Fruit fly (Drosophila melanogaster) whole organism, prepupa: ENCODE results near the gene CG6026.

ENCODE experiments used
- Blimp-1 ChIP-seq: fragments of 200-800 bp; sonication (Bioruptor generic); optimal IDR thresholded peaks from 3 replicates; lab custom pipeline; 2017; ENCODE audit warnings: missing biosample characterization, missing genetic modification characterization, mild to moderate bottlenecking, moderate library complexity, missing genetic modification reagents
- CG10631 ChIP-seq: fragments of 200-800 bp; sonication (Bioruptor generic); optimal IDR thresholded peaks from 2 replicates; lab custom pipeline; 2016; ENCODE audit warnings: missing biosample characterization, missing genetic modification characterization
- CG10669 ChIP-seq: fragments of 200-800 bp; sonication (Bioruptor generic); optimal IDR thresholded peaks from 3 replicates; lab custom pipeline; 2018; ENCODE audit warnings: missing biosample characterization, mild to moderate bottlenecking, missing genetic modification characterization, moderate library complexity
- CG11294 ChIP-seq: fragments of 200-800 bp; sonication (Bioruptor generic); IDR thresholded peaks from 2 replicates; pipeline ENCODE4 v1.3.6; 2022; ENCODE audit warnings: missing biosample characterization, missing genetic modification characterization
- CG11762 ChIP-seq: fragments of 200-800 bp; sonication (Bioruptor generic); optimal IDR thresholded peaks from 3 replicates; lab custom pipeline; 2016; ENCODE audit warnings: missing biosample characterization, missing genetic modification characterization; ENCODE audit not compliant: insufficient read depth
- CG11902 ChIP-seq: fragments of 200-800 bp; sonication (Bioruptor generic); optimal IDR thresholded peaks from 3 replicates; lab custom pipeline; 2016; ENCODE audit warnings: missing biosample characterization, missing genetic modification characterization
- CG15336 ChIP-seq: fragments of 200-800 bp; sonication (Bioruptor generic); IDR thresholded peaks from 2 replicates; pipeline ENCODE4 v1.3.6; 2022; ENCODE audit warnings: missing biosample characterization, missing genetic modification characterization
- CG1621 ChIP-seq: fragments of 200-800 bp; sonication (Bioruptor generic); optimal IDR thresholded peaks from 3 replicates; lab custom pipeline; 2018; ENCODE audit warnings: missing biosample characterization, mild to moderate bottlenecking, missing genetic modification characterization
- CG16779 ChIP-seq: fragments of 200-800 bp; sonication (Bioruptor generic); optimal IDR thresholded peaks from 3 replicates; lab custom pipeline; 2017; ENCODE audit warnings: missing biosample characterization, mild to moderate bottlenecking, missing genetic modification characterization
- CG31627 ChIP-seq: fragments of 200-800 bp; sonication (Bioruptor generic); optimal IDR thresholded peaks from 3 replicates; lab custom pipeline; 2016; ENCODE audit warnings: missing biosample characterization, missing genetic modification characterization
- CG32006 ChIP-seq: fragments of 200-800 bp; sonication (Bioruptor generic); optimal IDR thresholded peaks from 3 replicates; lab custom pipeline; 2017; ENCODE audit warnings: missing biosample characterization, mild to moderate bottlenecking, missing genetic modification characterization
- CG4318 ChIP-seq: fragments of 200-800 bp; sonication (Bioruptor generic); optimal IDR thresholded peaks from 3 replicates; lab custom pipeline; 2017; ENCODE audit warnings: missing biosample characterization, mild to moderate bottlenecking, missing genetic modification characterization
- CG6163 ChIP-seq: fragments of 200-800 bp; sonication (Bioruptor generic); IDR thresholded peaks from 3 replicates; pipeline ENCODE4 v1.3.6; 2022; ENCODE audit warnings: missing biosample characterization, missing genetic modification characterization
- CG6276 ChIP-seq: fragments of 200-800 bp; sonication (Bioruptor generic); optimal IDR thresholded peaks from 2 replicates; lab custom pipeline; 2017; ENCODE audit warnings: missing biosample characterization, mild to moderate bottlenecking, missing genetic modification characterization
- CG6792 ChIP-seq: fragments of 200-800 bp; sonication (Bioruptor generic); optimal IDR thresholded peaks from 3 replicates; lab custom pipeline; 2016; ENCODE audit warnings: missing biosample characterization, missing genetic modification characterization
- CG6808 ChIP-seq: fragments of 200-800 bp; sonication (Bioruptor generic); optimal IDR thresholded peaks from 3 replicates; lab custom pipeline; 2017; ENCODE audit warnings: missing biosample characterization, missing genetic modification characterization, mild to moderate bottlenecking, moderate library complexity, missing genetic modification reagents
- CG6854 ChIP-seq: fragments of 200-800 bp; sonication (Bioruptor generic); optimal IDR thresholded peaks from 2 replicates; lab custom pipeline; 2017; ENCODE audit warnings: missing biosample characterization, mild to moderate bottlenecking, missing genetic modification characterization
- CG7368 ChIP-seq: fragments of 200-800 bp; sonication (Bioruptor generic); optimal IDR thresholded peaks from 3 replicates; lab custom pipeline; 2016; ENCODE audit warnings: missing biosample characterization, missing genetic modification characterization
- CG8319 ChIP-seq: fragments of 200-800 bp; sonication (Bioruptor generic); optimal IDR thresholded peaks from 3 replicates; lab custom pipeline; 2016; ENCODE audit warnings: missing biosample characterization, missing genetic modification characterization
- CG8632 ChIP-seq: fragments of 200-800 bp; sonication (Bioruptor generic); optimal IDR thresholded peaks from 3 replicates; lab custom pipeline; 2016; ENCODE audit warnings: missing biosample characterization, missing genetic modification characterization
- CG9139 ChIP-seq: fragments of 200-800 bp; sonication (Bioruptor generic); optimal IDR thresholded peaks from 3 replicates; lab custom pipeline; 2017; ENCODE audit warnings: missing biosample characterization, mild to moderate bottlenecking, missing genetic modification characterization
- Eip75B ChIP-seq: fragments of 200-800 bp; sonication (Bioruptor generic); optimal IDR thresholded peaks from 3 replicates; lab custom pipeline; 2016; ENCODE audit warnings: missing biosample characterization, missing genetic modification characterization
- Eip93F ChIP-seq: fragments of 200-800 bp; sonication (Bioruptor generic); optimal IDR thresholded peaks from 2 replicates; lab custom pipeline; 2016; ENCODE audit warnings: missing biosample characterization, mild to moderate bottlenecking, missing genetic modification characterization
- Ets21C ChIP-seq: fragments of 200-800 bp; sonication (Bioruptor generic); optimal IDR thresholded peaks from 3 replicates; lab custom pipeline; 2016; ENCODE audit warnings: missing biosample characterization, missing genetic modification characterization
- Ets96B ChIP-seq: fragments of 200-800 bp; optimal IDR thresholded peaks from 2 replicates; lab custom pipeline; 2019; ENCODE audit warnings: missing biosample characterization, mild to moderate bottlenecking, missing genetic modification characterization, moderate library complexity
- Gug ChIP-seq: fragments of 200-800 bp; sonication (Bioruptor generic); IDR thresholded peaks from 2 replicates; pipeline ENCODE4 v1.3.6; 2022; ENCODE audit warnings: missing biosample characterization, missing genetic modification characterization
- Hr38 ChIP-seq: sonication (Bioruptor generic); optimal IDR thresholded peaks from 2 replicates; lab custom pipeline; 2016; ENCODE audit warnings: missing biosample characterization, missing genetic modification characterization
- Hr39 ChIP-seq: fragments of 200-800 bp; sonication (Bioruptor generic); optimal IDR thresholded peaks from 2 replicates; lab custom pipeline; 2016; ENCODE audit warnings: missing biosample characterization, missing genetic modification characterization
- Hr4 ChIP-seq: fragments of 200-800 bp; sonication (Bioruptor generic); optimal IDR thresholded peaks from 3 replicates; lab custom pipeline; 2016; ENCODE audit warnings: missing biosample characterization, missing genetic modification characterization
- Lpt ChIP-seq: fragments of 200-800 bp; sonication (Bioruptor generic); optimal IDR thresholded peaks from 3 replicates; lab custom pipeline; 2016; ENCODE audit warnings: missing biosample characterization, missing genetic modification characterization
- Met ChIP-seq: fragments of 200-800 bp; sonication (Bioruptor generic); optimal IDR thresholded peaks from 3 replicates; lab custom pipeline; 2016; ENCODE audit warnings: missing biosample characterization, missing genetic modification characterization
- Smox ChIP-seq: fragments of 200-800 bp; sonication (Bioruptor generic); optimal IDR thresholded peaks from 3 replicates; lab custom pipeline; 2016; ENCODE audit warnings: missing biosample characterization, missing genetic modification characterization
- Sox102F ChIP-seq: fragments of 200-800 bp; sonication (Bioruptor generic); optimal IDR thresholded peaks from 2 replicates; lab custom pipeline; 2016; ENCODE audit warnings: missing biosample characterization, mild to moderate bottlenecking, missing genetic modification characterization
- Sox14 ChIP-seq: fragments of 200-800 bp; sonication (Bioruptor generic); optimal IDR thresholded peaks from 3 replicates; lab custom pipeline; 2016; ENCODE audit warnings: missing biosample characterization, missing genetic modification characterization
- achi ChIP-seq: fragments of 200-800 bp; sonication (Bioruptor generic); optimal IDR thresholded peaks from 3 replicates; lab custom pipeline; 2016; ENCODE audit warnings: missing biosample characterization, missing genetic modification characterization
- acj6 ChIP-seq: fragments of 200-800 bp; sonication (Bioruptor generic); optimal IDR thresholded peaks from 3 replicates; lab custom pipeline; 2016; ENCODE audit warnings: missing biosample characterization, missing genetic modification characterization
- cyc ChIP-seq: fragments of 200-800 bp; sonication (Bioruptor generic); optimal IDR thresholded peaks from 3 replicates; lab custom pipeline; 2016; ENCODE audit warnings: missing biosample characterization, missing genetic modification characterization
- dac ChIP-seq: fragments of 200-800 bp; sonication (Bioruptor generic); optimal IDR thresholded peaks from 2 replicates; lab custom pipeline; 2017; ENCODE audit warnings: missing biosample characterization, mild to moderate bottlenecking, missing genetic modification characterization
- dsx ChIP-seq: fragments of 200-800 bp; optimal IDR thresholded peaks from 3 replicates; lab custom pipeline; 2019; ENCODE audit warnings: missing biosample characterization, mild to moderate bottlenecking, missing genetic modification characterization, moderate library complexity; ENCODE audit not compliant: poor library complexity, severe bottlenecking
- eg ChIP-seq: fragments of 200-800 bp; sonication (Bioruptor generic); IDR thresholded peaks from 3 replicates; pipeline ENCODE4 v1.3.6; 2022; ENCODE audit warnings: missing biosample characterization, missing genetic modification characterization
- esn ChIP-seq: fragments of 200-800 bp; sonication (Bioruptor generic); optimal IDR thresholded peaks from 2 replicates; lab custom pipeline; 2016; ENCODE audit warnings: missing biosample characterization, mild to moderate bottlenecking, missing genetic modification characterization, moderate library complexity
- fd59A ChIP-seq: fragments of 200-800 bp; sonication (Bioruptor generic); optimal IDR thresholded peaks from 2 replicates; lab custom pipeline; 2017; ENCODE audit warnings: missing biosample characterization, mild to moderate bottlenecking, missing genetic modification characterization, missing genetic modification reagents
- fd85E ChIP-seq: fragments of 200-800 bp; sonication (Bioruptor generic); optimal IDR thresholded peaks from 3 replicates; lab custom pipeline; 2016; ENCODE audit warnings: missing biosample characterization, missing genetic modification characterization
- lz ChIP-seq: fragments of 200-800 bp; sonication (Bioruptor generic); optimal IDR thresholded peaks from 3 replicates; lab custom pipeline; 2016; ENCODE audit warnings: missing biosample characterization, missing genetic modification characterization
- net ChIP-seq: fragments of 200-800 bp; sonication (Bioruptor generic); optimal IDR thresholded peaks from 3 replicates; lab custom pipeline; 2016; ENCODE audit warnings: missing biosample characterization, missing genetic modification characterization
- pdm3 ChIP-seq: fragments of 200-800 bp; sonication (Bioruptor generic); optimal IDR thresholded peaks from 3 replicates; lab custom pipeline; 2016; ENCODE audit warnings: missing biosample characterization, missing genetic modification characterization
- salr ChIP-seq, 2 experiments: fragments of 200-800 bp; sonication (Bioruptor generic); optimal IDR thresholded peaks; 3 replicates each; lab custom pipeline; 2016 to 2018; ENCODE audit warnings: missing biosample characterization in 2 of 2, missing genetic modification characterization in 2 of 2, mild to moderate bottlenecking in 1 of 2
- svp ChIP-seq: fragments of 200-800 bp; sonication (Bioruptor generic); peaks from one replicate; lab custom pipeline; 2016; ENCODE audit warnings: missing biosample characterization, missing genetic modification characterization

Gene CG6026

DNA sequence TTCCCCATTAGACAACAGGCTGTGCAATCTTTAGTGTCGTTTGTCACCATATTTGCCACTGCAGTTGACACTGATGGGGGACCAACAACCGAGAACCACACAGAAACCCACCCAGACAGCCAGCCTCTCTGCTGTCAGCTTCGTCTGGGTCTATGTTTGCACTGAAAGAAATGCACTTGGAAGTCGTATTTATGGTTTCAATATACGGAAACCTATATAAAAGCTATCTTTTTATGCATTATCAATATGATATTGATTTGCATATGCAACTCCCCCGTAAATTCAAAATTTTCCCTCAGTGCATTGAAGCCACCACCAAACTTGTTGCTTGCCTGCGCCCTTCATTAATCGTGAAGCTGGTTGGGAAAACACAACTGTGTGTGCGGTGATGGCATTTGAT is 40.9 kb downstream of the CG6026 start (continued):
- TF ChIP-seq CG6276 (GFP tag; lab: Kevin White, UChicago): peak; percentile 69
- peak; percentile 67 for TF ChIP-seq CG10631 (GFP tag; lab: Kevin White, UChicago)
- peak; percentile 50 for TF ChIP-seq net (GFP tag; lab: Kevin White, UChicago)
- TF ChIP-seq CG1621 (tag; lab: Kevin White, UChicago): peak; percentile 32
- TF ChIP-seq eg (GFP tag; lab: Robert Waterston, UW): peak; percentile 85
- no peak for TF ChIP-seq CG11762
- TF ChIP-seq Smox (GFP tag; lab: Kevin White, UChicago): no peak
- TF ChIP-seq dac (GFP tag; lab: Kevin White, UChicago): no peak
- TF ChIP-seq fd85E (GFP tag; lab: Kevin White, UChicago): no peak
- TF ChIP-seq CG7368 (GFP tag; lab: Kevin White, UChicago): peak; percentile 22
- peak; percentile 73 for TF ChIP-seq CG32006 (GFP tag; lab: Kevin White, UChicago)
- peak; percentile 12 to 56 for TF ChIP-seq salr (GFP tag; optimal IDR thresholded peaks at IDR 0.05; lab: Kevin White, UChicago)
- peak; percentile 74 for TF ChIP-seq CG15336 (GFP tag; lab: Robert Waterston, UW)
- peak; percentile 13 for TF ChIP-seq Sox102F (GFP tag; lab: Kevin White, UChicago)
- peak; percentile 61 for TF ChIP-seq achi (GFP tag; lab: Kevin White, UChicago)
- TF ChIP-seq cyc (GFP tag; lab: Kevin White, UChicago): peak; percentile 19
- TF ChIP-seq CG6163 (GFP tag; lab: Robert Waterston, UW): peak; percentile 91
- TF ChIP-seq Met (GFP tag; lab: Kevin White, UChicago): peak; percentile 18
- TF ChIP-seq Lpt: peak; percentile 48
- peak; percentile 76 for TF ChIP-seq Gug (GFP tag; lab: Robert Waterston, UW)
- peak; percentile 6 for TF ChIP-seq CG8632 (GFP tag; lab: Kevin White, UChicago)
- TF ChIP-seq fd59A (GFP tag; lab: Kevin White, UChicago): peak; percentile 10
- TF ChIP-seq CG6808: peak; percentile 41
- TF ChIP-seq Blimp-1 (GFP tag; lab: Kevin White, UChicago): no peak

DNA sequence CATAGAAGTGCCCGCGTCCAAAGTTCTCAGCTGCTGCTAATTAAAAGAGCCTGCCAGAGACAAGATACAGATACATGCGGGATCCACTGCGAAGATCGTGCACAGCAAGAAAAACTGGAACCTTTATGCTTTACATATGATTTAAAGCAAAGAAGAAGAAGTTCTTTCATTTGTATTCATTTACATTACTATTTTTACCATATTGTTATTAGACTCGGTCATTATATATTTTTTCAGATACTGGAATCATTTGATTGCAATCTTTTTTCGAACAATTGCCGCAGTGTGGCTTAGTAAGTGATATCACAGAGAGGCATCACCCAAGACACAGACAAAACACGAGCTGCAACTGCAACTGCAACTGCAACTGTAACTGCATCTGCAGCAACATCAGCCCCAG is 41.8 kb downstream of the CG6026 start:
- TF ChIP-seq CG6808: peak; percentile 9
- peak; percentile 23 for TF ChIP-seq Lpt
- TF ChIP-seq Met (GFP tag; lab: Kevin White, UChicago): no peak
- TF ChIP-seq lz (GFP tag; lab: Kevin White, UChicago): no peak
- peak; percentile 54 for TF ChIP-seq Ets96B (tag; lab: Kevin White, UChicago)
- no peak for TF ChIP-seq Hr39 (GFP tag; lab: Kevin White, UChicago)
- no peak for TF ChIP-seq cyc (GFP tag; lab: Kevin White, UChicago)
- TF ChIP-seq CG10669: no peak
- 0 out of 2 replicates have a peak, but pooled peaks have one; percentile 7 for TF ChIP-seq CG11294 (GFP tag; lab: Robert Waterston, UW)
- TF ChIP-seq acj6: peak; percentile 39
- TF ChIP-seq CG8319 (GFP tag; lab: Kevin White, UChicago): peak; percentile 10
- no peak for TF ChIP-seq dac (GFP tag; lab: Kevin White, UChicago)
- TF ChIP-seq Hr38: no peak
- no peak for TF ChIP-seq CG6792 (GFP tag; lab: Kevin White, UChicago)
- TF ChIP-seq CG15336 (GFP tag; lab: Robert Waterston, UW): peak; percentile 63
- TF ChIP-seq CG16779 (tag; lab: Kevin White, UChicago): no peak
- TF ChIP-seq Eip93F (GFP tag; lab: Kevin White, UChicago): no peak
- TF ChIP-seq CG6276 (GFP tag; lab: Kevin White, UChicago): peak; percentile 41
- TF ChIP-seq svp: no peak
- no peak for TF ChIP-seq Ets21C
- TF ChIP-seq fd59A (GFP tag; lab: Kevin White, UChicago): peak; percentile 3
- TF ChIP-seq Gug (GFP tag; lab: Robert Waterston, UW): peak; percentile 68
- TF ChIP-seq esn (GFP tag; lab: Kevin White, UChicago): no peak
- TF ChIP-seq Eip75B (GFP tag; lab: Kevin White, UChicago): peak; percentile 28
- no peak for TF ChIP-seq CG9139 (GFP tag; lab: Kevin White, UChicago)
- TF ChIP-seq pdm3 (GFP tag; lab: Kevin White, UChicago): peak; percentile 41
- no peak for TF ChIP-seq CG6854 (GFP tag; lab: Kevin White, UChicago)
- TF ChIP-seq Blimp-1 (GFP tag; lab: Kevin White, UChicago): no peak
- TF ChIP-seq CG10631 (GFP tag; lab: Kevin White, UChicago): peak; percentile 55
- TF ChIP-seq achi (GFP tag; lab: Kevin White, UChicago): peak; percentile 23
- no peak for TF ChIP-seq Smox (GFP tag; lab: Kevin White, UChicago)
- TF ChIP-seq salr (GFP tag; optimal IDR thresholded peaks at IDR 0.05; lab: Kevin White, UChicago): peak in 1 of 2 experiments; percentile 60
- no peak for TF ChIP-seq CG4318 (GFP tag; lab: Kevin White, UChicago)
- peak; percentile 42 for TF ChIP-seq Hr4 (GFP tag; lab: Kevin White, UChicago)
- no peak for TF ChIP-seq CG31627 (GFP tag; lab: Kevin White, UChicago)
- TF ChIP-seq Sox14 (GFP tag; lab: Kevin White, UChicago): peak; percentile 47
- peak; percentile 60 for TF ChIP-seq dsx (GFP tag; lab: Kevin White, UChicago)
- no peak for TF ChIP-seq CG11902 (GFP tag; lab: Kevin White, UChicago)
- TF ChIP-seq CG32006 (GFP tag; lab: Kevin White, UChicago): peak; percentile 53
